Worm (Caenorhabditis elegans) whole organism, L4/young adult: ENCODE data around the gene frm-3.

Experiments
- W03F9.2 ChIP-seq: fragments of 150-350 bp; optimal IDR thresholded peaks from 2 replicates; lab custom pipeline; 2014; ENCODE audit warnings: missing biosample characterization, missing genetic modification characterization
- dao-5 ChIP-seq: sonication (generic microtip); optimal IDR thresholded peaks from 2 replicates; lab custom pipeline; 2016; ENCODE audit warnings: missing genotype, missing genetic modification characterization, moderate library complexity, missing compliant biosample characterization
- him-1 ChIP-seq: sonication (generic microtip); optimal IDR thresholded peaks from 2 replicates; lab custom pipeline; 2016; ENCODE audit warnings: missing genotype, missing genetic modification reagents, missing genetic modification characterization, missing compliant biosample characterization

ce11 chrX:11605214-11605765 lies 33.0 kb downstream of the frm-3 start, which contains the start of gene ftt-2:
- no peak for TF ChIP-seq him-1
- TF ChIP-seq dao-5 = no peak
- TF ChIP-seq W03F9.2 (tag; lab: Kevin White, UChicago) = no peak
